Fruit fly (Drosophila melanogaster) Kc167 (cell line): ENCODE measurements around the gene Targ1.

Experiments used
- Myc ChIP-seq: fragments of >200 bp; optimal IDR thresholded peaks from 2 replicates; lab custom pipeline; 2017; ENCODE audit warnings: missing external identifiers
- Sin3A ChIP-seq: fragments of >200 bp; optimal IDR thresholded peaks from 2 replicates; lab custom pipeline; 2018; ENCODE audit warnings: missing external identifiers
- h ChIP-seq: fragments of >200 bp; optimal IDR thresholded peaks from 3 replicates; lab custom pipeline; 2018; ENCODE audit warnings: missing external identifiers
- insv ChIP-seq: fragments of >200 bp; optimal IDR thresholded peaks from 3 replicates; lab custom pipeline; 2018; ENCODE audit warnings: missing external identifiers
- psq ChIP-seq: fragments of >200 bp; optimal IDR thresholded peaks from 2 replicates; lab custom pipeline; 2017; ENCODE audit warnings: missing external identifiers
- ttk ChIP-seq: sonication (Bioruptor generic); optimal IDR thresholded peaks from 2 replicates; lab custom pipeline; 2017; ENCODE audit warnings: missing external identifiers

Gene Targ1

DNA sequence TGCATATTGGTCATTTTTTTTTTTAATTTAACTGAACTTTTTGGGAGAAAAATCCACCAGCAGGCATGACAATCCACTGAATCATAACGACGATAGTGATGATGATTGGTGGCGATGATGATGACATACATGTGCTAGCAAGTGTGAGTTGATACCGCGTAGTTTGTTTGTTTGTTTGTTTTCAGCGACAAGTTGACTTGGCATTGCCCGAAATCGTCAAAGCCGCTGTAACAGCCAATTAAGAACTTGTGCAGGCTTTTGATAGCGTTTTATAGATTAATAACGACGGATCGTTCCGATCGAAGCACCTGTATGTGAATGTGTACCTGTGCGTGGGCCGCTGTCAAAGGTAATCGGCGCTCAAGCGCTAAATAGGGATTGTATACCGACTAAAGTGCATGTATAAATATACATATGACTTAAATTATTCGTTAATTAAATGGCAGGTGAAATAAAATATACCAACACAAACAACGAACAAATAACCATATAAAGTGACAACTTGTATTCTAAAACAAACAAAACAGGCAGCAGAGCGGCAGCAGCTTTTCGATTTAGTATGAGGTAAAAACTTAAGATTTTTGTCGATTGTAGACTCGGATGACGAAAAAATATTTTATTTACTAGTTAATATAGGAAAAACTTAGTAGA lies 1.3 kb downstream of the Targ1 start:
- TF ChIP-seq insv (lab: Kevin White, UChicago) (no peak), psq (lab: Kevin White, UChicago) (no peak), Myc (no peak), h (lab: Kevin White, UChicago) (no peak), ttk (no peak), Sin3A (lab: Kevin White, UChicago) (no peak)

- TF ChIP-seq ttk, result no peak
- TF ChIP-seq insv (lab: Kevin White, UChicago), result no peak
- no peak for TF ChIP-seq Sin3A (lab: Kevin White, UChicago)
- no peak for TF ChIP-seq h (lab: Kevin White, UChicago)
- TF ChIP-seq Myc, result no peak
- no peak for TF ChIP-seq psq (lab: Kevin White, UChicago)
Measured at dm6 chr3L:21200587-21200986, 2.1 kb downstream of the Targ1 start.

dm6 chr3L:21196563-21196962 lies 6.1 kb downstream of the Targ1 start, which contains the start of the genes Targ3 and park:
Gene Targ3 (plus strand): TSS chr3L:21196831.
Gene park (minus strand): TSS chr3L:21196853.
- TF ChIP-seq psq (lab: Kevin White, UChicago) (no peak), Sin3A (lab: Kevin White, UChicago) (no peak), Myc (no peak), h (lab: Kevin White, UChicago) (no peak), ttk (no peak)

DNA sequence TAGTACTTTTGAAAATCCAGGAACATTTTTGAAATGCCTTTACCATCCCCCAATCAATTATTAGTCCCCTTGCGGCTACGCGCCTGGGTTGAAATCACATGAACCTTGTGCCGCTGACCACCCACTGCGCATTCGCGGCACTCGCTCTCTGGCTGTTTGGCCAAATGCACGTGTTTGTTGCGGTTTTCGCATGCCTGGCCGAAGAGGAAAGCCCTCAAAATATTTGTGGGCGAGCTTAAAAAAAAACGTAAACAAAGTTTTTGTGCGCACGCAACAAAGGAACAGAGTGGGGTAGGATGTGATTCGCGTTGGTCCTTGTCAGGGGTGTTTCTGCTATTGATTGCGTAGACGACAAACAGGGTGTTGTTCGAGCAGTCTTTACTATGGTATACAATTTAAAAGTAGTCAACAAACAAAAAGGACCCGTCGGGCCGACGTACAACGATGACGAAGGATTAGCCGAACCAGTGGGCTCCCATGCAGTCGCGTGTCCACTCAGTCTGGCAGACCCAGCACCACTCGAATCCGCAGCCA lies 8.2 kb downstream of the Targ1 start:
- no peak for TF ChIP-seq Myc
- TF ChIP-seq psq (lab: Kevin White, UChicago), result no peak
- TF ChIP-seq ttk, result no peak

DNA sequence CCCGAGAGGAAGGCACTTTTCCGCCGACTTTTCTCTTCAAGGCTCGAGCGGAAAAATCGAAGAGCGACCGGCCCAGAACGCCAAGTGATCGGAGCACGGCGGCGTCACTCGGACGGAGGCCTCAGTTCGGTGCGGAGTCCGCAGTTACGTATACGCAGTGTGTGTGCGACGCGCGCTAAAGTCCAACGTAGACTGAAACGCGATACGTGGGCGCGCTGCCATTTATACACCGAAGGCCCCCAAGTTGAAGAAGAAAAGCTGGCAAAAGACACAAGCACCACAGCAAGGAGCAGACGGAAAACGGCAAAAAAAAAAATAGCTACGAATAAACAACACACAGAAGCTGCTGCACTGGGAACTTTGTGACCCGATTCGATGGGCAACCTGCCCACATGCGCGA lies 9.5 kb downstream of the Targ1 start, which contains the start of gene CG42337:
TSS of gene CG42337 (minus strand) at position 194 of the 400 bp plus-strand sequence.
- TF ChIP-seq insv (lab: Kevin White, UChicago) (no peak), Sin3A (lab: Kevin White, UChicago) (no peak), ttk (no peak), h (lab: Kevin White, UChicago) (no peak), psq (lab: Kevin White, UChicago) (no peak), Myc (no peak)

DNA sequence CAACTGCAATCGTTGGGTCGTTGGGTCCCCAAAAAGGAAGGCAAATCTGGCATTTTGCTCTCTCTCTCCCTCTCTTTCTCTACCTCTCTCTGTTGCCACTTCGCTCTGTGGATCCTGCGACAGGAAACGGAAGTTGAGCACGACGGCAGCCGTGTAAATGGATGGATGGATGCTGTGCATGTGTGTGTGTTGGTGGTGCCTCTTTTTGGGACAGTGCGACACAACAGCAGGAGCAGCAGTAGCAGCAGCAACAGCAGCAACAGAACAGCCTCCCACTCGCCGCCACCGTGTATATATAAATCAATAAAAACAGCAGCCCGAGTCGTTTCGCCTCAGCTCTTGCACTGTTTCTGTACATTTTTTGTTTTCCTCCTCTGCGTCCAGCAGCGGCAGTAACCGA lies 10.7 kb downstream of the Targ1 start:
- TF ChIP-seq Sin3A (lab: Kevin White, UChicago), result no peak
- TF ChIP-seq h (lab: Kevin White, UChicago), result no peak
- no peak for TF ChIP-seq insv (lab: Kevin White, UChicago)
- TF ChIP-seq Myc, result no peak
- no peak for TF ChIP-seq psq (lab: Kevin White, UChicago)
- TF ChIP-seq ttk, result no peak

- TF ChIP-seq psq (lab: Kevin White, UChicago) (no peak), Sin3A (lab: Kevin White, UChicago) (no peak)
Measured at dm6 chr3L:21186487-21186886, 16.2 kb downstream of the Targ1 start.

DNA sequence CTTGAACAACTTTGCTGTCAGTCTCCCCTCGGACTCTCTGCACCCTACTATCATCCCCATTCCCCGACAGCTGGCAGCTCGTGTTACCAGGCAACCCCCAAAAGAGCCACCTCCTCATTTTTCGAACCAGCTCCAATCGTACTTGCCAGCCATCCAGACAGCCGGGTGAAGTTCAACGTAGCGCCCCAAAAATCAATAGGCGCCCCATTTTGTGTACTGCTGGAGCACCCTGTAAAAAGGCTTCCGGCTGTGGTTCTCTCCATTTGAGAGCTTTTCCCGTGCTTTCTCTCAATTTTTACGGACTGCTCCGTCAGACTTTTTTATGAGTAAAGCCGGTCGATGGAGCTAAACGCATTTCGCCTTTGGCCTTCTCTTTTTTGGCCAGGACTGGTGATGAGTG lies 17.1 kb downstream of the Targ1 start:
- no peak for TF ChIP-seq insv (lab: Kevin White, UChicago)
- no peak for TF ChIP-seq h (lab: Kevin White, UChicago)
- no peak for TF ChIP-seq Sin3A (lab: Kevin White, UChicago)
- TF ChIP-seq ttk, result no peak
- TF ChIP-seq Myc, result no peak
- TF ChIP-seq psq (lab: Kevin White, UChicago), result no peak

dm6 chr3L:21176935-21177581 lies 25.6 kb downstream of the Targ1 start:
- no peak for TF ChIP-seq ttk
- TF ChIP-seq h (lab: Kevin White, UChicago), result no peak
- no peak for TF ChIP-seq Sin3A (lab: Kevin White, UChicago)
- no peak for TF ChIP-seq insv (lab: Kevin White, UChicago)
- no peak for TF ChIP-seq psq (lab: Kevin White, UChicago)

- TF ChIP-seq psq (lab: Kevin White, UChicago) (no peak), h (lab: Kevin White, UChicago) (no peak), Myc (no peak)
Measured at dm6 chr3L:21176276-21176934, 26.3 kb downstream of the Targ1 start.

- TF ChIP-seq Sin3A (lab: Kevin White, UChicago) (no peak), psq (lab: Kevin White, UChicago) (no peak), h (lab: Kevin White, UChicago) (no peak), Myc (no peak)
Measured at dm6 chr3L:21175531-21176271, 27.0 kb downstream of the Targ1 start.

dm6 chr3L:21174962-21175361 lies 27.7 kb downstream of the Targ1 start:
- no peak for TF ChIP-seq Sin3A (lab: Kevin White, UChicago)
- no peak for TF ChIP-seq psq (lab: Kevin White, UChicago)
- TF ChIP-seq Myc, result no peak
- no peak for TF ChIP-seq insv (lab: Kevin White, UChicago)
- no peak for TF ChIP-seq ttk
- TF ChIP-seq h (lab: Kevin White, UChicago), result no peak
